Fruit fly (Drosophila melanogaster): ENCODE data around the gene Sfp93F.

Gene Sfp93F

DNA sequence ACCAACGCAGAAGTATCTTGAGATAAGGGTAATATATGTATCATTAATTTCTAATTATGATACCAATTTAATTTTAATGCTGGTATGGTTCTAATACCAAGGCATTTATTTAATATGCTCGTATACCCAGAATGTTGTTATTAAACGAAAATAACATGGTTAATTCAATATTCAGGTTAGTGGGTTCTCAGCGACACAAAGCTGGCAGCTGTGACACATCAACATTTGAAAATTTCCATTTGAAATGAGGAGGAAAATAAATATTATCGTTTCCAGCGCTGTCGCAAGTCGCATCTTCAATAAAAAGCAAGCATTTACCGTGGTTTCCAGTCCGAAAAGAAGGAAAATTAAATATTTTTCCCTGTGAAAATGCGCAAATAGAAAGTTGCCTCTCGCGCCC, 5.1 kb downstream of the Sfp93F start:
- TF ChIP-seq Hr78 (GFP tag; optimal IDR thresholded peaks at IDR 0.05) (no peak), CG32264 (GFP tag; optimal IDR thresholded peaks at IDR 0.05) (no peak), Dfd (GFP tag; optimal IDR thresholded peaks at IDR 0.05) (no peak), br (GFP tag; optimal IDR thresholded peaks at IDR 0.05) (no peak), tai (GFP tag; optimal IDR thresholded peaks at IDR 0.05) (no peak), Jra (GFP tag; optimal IDR thresholded peaks at IDR 0.05) (no peak), fru (GFP tag; optimal IDR thresholded peaks at IDR 0.05) (no peak), Myc (optimal IDR thresholded peaks at IDR 0.05) (no peak), dl (GFP tag; optimal IDR thresholded peaks at IDR 0.05; ENCODE audit: insufficient read depth in 1 of 2, partially characterized antibody in 2 of 2) (no peak), Mio (GFP tag; optimal IDR thresholded peaks at IDR 0.05) (no peak)

DNA sequence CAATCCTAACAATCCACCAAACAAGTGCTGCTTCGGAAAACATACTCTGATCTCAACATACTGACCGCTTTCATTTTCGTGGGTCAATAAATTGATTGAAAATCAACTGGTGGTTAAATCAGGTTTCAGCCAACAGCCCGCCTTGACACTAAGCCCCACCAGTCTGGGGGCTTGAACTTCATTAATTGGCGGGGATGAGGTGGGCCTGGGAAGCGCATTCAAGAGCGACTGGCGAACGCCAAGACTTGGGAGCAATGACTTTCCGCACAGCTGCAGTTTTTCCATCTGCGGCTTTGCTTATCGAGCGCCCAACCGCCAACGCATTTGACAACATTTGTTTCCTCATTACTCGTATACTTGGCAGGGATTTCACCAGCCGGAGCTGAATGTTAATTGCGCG, 9.5 kb downstream of the Sfp93F start:
- TF ChIP-seq sv (GFP tag; optimal IDR thresholded peaks at IDR 0.05) (no peak), N (GFP tag; optimal IDR thresholded peaks at IDR 0.05) (no peak), woc (GFP tag; optimal IDR thresholded peaks at IDR 0.05) (no peak)

DNA sequence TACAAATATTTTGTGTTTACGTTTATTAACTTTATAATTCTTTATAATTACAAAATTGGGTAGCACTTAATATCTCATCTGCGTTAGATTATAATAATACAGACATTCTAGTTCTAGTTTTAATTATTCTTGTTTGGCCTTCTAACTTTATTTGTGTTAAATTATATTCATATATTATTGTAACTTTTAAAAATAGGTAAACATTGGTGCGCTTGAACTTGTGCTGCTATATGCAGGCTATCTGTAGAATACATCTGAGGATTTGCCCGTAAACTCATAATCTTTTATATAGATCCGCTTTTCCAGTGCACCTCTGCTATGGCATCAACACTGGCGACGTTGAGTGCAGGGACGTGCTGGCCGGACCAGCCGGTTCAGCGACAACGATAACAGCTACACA, 13.6 kb downstream of the Sfp93F start:
- TF ChIP-seq CrebA (GFP tag; optimal IDR thresholded peaks at IDR 0.05; ENCODE audit: borderline replicate concordance) (no peak), jim (GFP tag; optimal IDR thresholded peaks at IDR 0.05) (no peak), Sp1 (GFP tag; optimal IDR thresholded peaks at IDR 0.05) (no peak), Hr78 (GFP tag; optimal IDR thresholded peaks at IDR 0.05) (no peak), ey (GFP tag; optimal IDR thresholded peaks at IDR 0.05) (no peak)

DNA sequence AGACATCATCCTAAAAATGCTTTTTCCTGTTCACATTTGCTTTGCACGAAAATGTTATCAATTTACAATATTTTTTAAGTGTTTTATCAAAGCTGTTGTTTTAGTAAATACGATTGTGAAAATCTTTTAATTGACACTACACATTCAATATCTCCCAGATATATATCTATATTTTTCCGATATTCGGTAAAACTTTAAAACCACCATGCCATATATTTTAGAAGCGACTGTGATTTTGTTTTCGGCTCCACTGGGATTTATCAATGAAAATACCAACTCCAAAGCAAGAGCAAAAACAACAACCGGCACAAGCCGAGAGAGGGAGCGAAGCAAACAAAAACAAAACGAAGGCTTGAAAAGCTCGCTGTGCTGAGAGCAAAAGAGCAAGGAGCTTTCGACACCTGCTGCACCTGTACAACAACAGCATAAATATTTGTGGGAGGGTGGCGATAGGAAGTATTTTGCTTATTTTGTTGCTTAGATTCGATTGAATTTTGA, 16.1 kb downstream of the Sfp93F start:
- no peak for TF ChIP-seq pan (optimal IDR thresholded peaks at IDR 0.05)
- TF ChIP-seq woc (GFP tag; optimal IDR thresholded peaks at IDR 0.05): peak; percentile 59
- TF ChIP-seq Hnf4 (GFP tag; optimal IDR thresholded peaks at IDR 0.05): peak; percentile 69
- peak; percentile 52 for TF ChIP-seq brk (GFP tag; optimal IDR thresholded peaks at IDR 0.05)
- TF ChIP-seq sv (GFP tag; optimal IDR thresholded peaks at IDR 0.05): peak; percentile 5
- peak; percentile 75 for TF ChIP-seq OdsH (GFP tag; optimal IDR thresholded peaks at IDR 0.05)
- no peak for TF ChIP-seq N (GFP tag; optimal IDR thresholded peaks at IDR 0.05)
- TF ChIP-seq h (GFP tag; optimal IDR thresholded peaks at IDR 0.05): peak; percentile 76
- no peak for TF ChIP-seq dl (GFP tag; optimal IDR thresholded peaks at IDR 0.05; ENCODE audit: insufficient read depth in 1 of 2, partially characterized antibody in 2 of 2)
- no peak for TF ChIP-seq Rel (GFP tag; optimal IDR thresholded peaks at IDR 0.05)
- TF ChIP-seq Rel (tag; optimal IDR thresholded peaks at IDR 0.05): peak; percentile 3
- peak; percentile 74 for TF ChIP-seq ey (GFP tag; optimal IDR thresholded peaks at IDR 0.05)
- TF ChIP-seq lola (GFP tag; optimal IDR thresholded peaks at IDR 0.05): no peak
- no peak for TF ChIP-seq Jra (GFP tag; optimal IDR thresholded peaks at IDR 0.05)
- TF ChIP-seq Mio (GFP tag; optimal IDR thresholded peaks at IDR 0.05): no peak
- TF ChIP-seq GATAd (GFP tag; optimal IDR thresholded peaks at IDR 0.05): no peak
- no peak for TF ChIP-seq Dfd (GFP tag; optimal IDR thresholded peaks at IDR 0.05)
- TF ChIP-seq dsf (GFP tag; optimal IDR thresholded peaks at IDR 0.05; ENCODE audit: borderline replicate concordance): no peak
- no peak for TF ChIP-seq CrebA (GFP tag; optimal IDR thresholded peaks at IDR 0.05; ENCODE audit: borderline replicate concordance)
- no peak for TF ChIP-seq Hr78 (GFP tag; optimal IDR thresholded peaks at IDR 0.05)
- TF ChIP-seq Dif (GFP tag; optimal IDR thresholded peaks at IDR 0.05; ENCODE audit: partially characterized antibody): peak; percentile 40
- TF ChIP-seq Myc (optimal IDR thresholded peaks at IDR 0.05): no peak
- TF ChIP-seq rgr (GFP tag; optimal IDR thresholded peaks at IDR 0.05): peak; percentile 79
- TF ChIP-seq Abd-B (GFP tag; optimal IDR thresholded peaks at IDR 0.05): no peak
- no peak for TF ChIP-seq Hr83 (GFP tag; optimal IDR thresholded peaks at IDR 0.05; ENCODE audit: poor library complexity, severe bottlenecking)
- TF ChIP-seq psq (GFP tag; optimal IDR thresholded peaks at IDR 0.05): peak; percentile 77
- no peak for TF ChIP-seq usp (GFP tag; optimal IDR thresholded peaks at IDR 0.05)
- TF ChIP-seq fru (GFP tag; optimal IDR thresholded peaks at IDR 0.05): peak; percentile 65
- peak; percentile 65 for TF ChIP-seq br (GFP tag; optimal IDR thresholded peaks at IDR 0.05)
- TF ChIP-seq CG9705 (GFP tag; optimal IDR thresholded peaks at IDR 0.05): peak; percentile 62
- peak; percentile 81 for TF ChIP-seq HLH106 (tag; optimal IDR thresholded peaks at IDR 0.05)
- peak; percentile 54 for TF ChIP-seq dmrt93B (GFP tag; optimal IDR thresholded peaks at IDR 0.05)
- TF ChIP-seq Sp1 (GFP tag; optimal IDR thresholded peaks at IDR 0.05): peak; percentile 82
- no peak for TF ChIP-seq Vsx2 (GFP tag; optimal IDR thresholded peaks at IDR 0.05; ENCODE audit: partially characterized antibody)
- TF ChIP-seq CG32264 (GFP tag; optimal IDR thresholded peaks at IDR 0.05): peak; percentile 47
- peak; percentile 44 for TF ChIP-seq tai (GFP tag; optimal IDR thresholded peaks at IDR 0.05)
- no peak for TF ChIP-seq sage (GFP tag; optimal IDR thresholded peaks at IDR 0.05)
- TF ChIP-seq foxo (GFP tag; optimal IDR thresholded peaks at IDR 0.05): peak in 1 of 2 experiments; percentile 78
- TF ChIP-seq jim (GFP tag; optimal IDR thresholded peaks at IDR 0.05): no peak

All from whole organism, wandering third instar larva.